Worm (Caenorhabditis elegans): ENCODE results near the gene mpk-1.

DNA sequence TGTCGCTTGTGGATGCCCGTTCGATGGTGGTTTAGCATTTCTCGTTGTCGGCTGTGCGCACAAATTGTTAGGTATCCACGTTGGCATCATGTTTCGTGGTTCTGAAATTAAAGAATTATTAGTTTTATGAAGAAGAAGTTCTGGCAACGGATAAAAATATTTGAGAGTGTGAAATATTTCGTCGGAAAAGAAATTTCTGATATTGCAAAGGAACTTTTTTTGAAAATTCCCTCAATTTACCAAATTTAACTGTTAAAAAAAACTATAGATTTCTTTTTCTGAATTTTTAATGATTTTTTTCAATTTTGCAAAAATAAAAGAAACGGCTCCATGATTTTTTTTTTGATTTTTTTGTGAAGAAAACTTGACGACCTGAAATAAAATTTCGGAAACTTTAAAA, at the start of gene mpk-1:
- TF ChIP-seq hmg-4 (GFP tag; optimal IDR thresholded peaks at IDR 0.05) = no peak
- TF ChIP-seq hmbx-1 (tag; optimal IDR thresholded peaks at IDR 0.05) = no peak
